Worm (Caenorhabditis elegans): ENCODE results near the gene F01D5.8.

DNA sequence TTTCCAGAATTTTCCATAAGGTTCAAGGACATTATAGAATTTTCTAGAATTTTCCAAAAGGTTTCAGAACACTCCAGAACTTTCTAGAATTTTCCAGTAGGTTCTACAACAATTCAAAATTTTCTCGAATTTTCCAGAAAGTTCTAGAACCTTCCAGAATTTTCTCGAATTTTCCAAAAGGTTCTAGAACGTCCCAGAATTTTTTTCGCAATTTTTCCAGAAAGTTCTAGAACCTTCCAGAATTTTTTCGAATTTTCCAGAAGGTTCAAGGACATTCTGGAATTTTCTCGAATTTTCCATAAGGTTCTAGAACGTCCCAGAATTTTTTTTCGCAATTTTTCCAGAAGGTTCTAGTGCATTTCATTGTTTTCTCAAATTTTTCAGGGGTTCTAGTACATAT is 32.8 kb upstream of the F01D5.8 start:
- TF ChIP-seq elt-3 (tag; optimal IDR thresholded peaks at IDR 0.05) (no peak), ceh-82 (tag; optimal IDR thresholded peaks at IDR 0.05) (no peak), ama-1 (optimal IDR thresholded peaks at IDR 0.05) (no peak), daf-12 (tag; optimal IDR thresholded peaks at IDR 0.05) (no peak), ceh-28 (tag; optimal IDR thresholded peaks at IDR 0.05) (no peak), R02D3.7 (tag; optimal IDR thresholded peaks at IDR 0.05) (no peak), nhr-67 (tag; optimal IDR thresholded peaks at IDR 0.05) (no peak), ceh-16 (tag; optimal IDR thresholded peaks at IDR 0.05) (no peak), lin-15B (tag; optimal IDR thresholded peaks at IDR 0.05) (no peak), fkh-10 (GFP tag; optimal IDR thresholded peaks at IDR 0.05) (no peak), pqm-1 (tag; optimal IDR thresholded peaks at IDR 0.05) (no peak), skn-1 (tag; optimal IDR thresholded peaks at IDR 0.05) (no peak), sea-2 (GFP tag; optimal IDR thresholded peaks at IDR 0.05) (no peak), nhr-25 (tag; optimal IDR thresholded peaks at IDR 0.05) (no peak)
